Fruit fly (Drosophila melanogaster): Measurements from ENCODE around the gene TfIIFalpha.
A peak's percentile ranks its signal among the peaks of the same experiment; 100 is the strongest.

The TfIIFalpha gene

DNA sequence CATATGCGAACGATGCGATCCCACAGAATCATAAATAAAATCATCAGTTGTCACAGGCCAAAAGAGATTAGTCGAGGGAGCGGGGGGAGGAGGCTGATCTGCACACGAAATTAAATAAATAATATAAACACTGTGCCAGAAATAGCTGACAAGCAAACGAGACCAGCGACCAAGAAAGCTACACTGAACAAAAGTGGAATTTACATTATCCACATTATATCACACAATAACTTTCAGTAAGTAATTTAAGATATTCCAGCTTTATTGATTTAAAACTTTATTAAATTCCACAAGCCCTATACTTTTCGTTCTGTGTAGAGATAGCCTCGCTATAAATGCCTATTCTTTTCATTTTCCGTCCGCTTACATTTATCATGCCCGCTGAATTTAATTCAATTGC, 23.9 kb downstream of the TfIIFalpha start (continued):
- no peak; the same call in 1 of the 2 replicates for TF ChIP-seq CG16779 (GFP tag; IDR thresholded peaks at IDR 0.05)
- TF ChIP-seq gfzf (GFP tag; optimal IDR thresholded peaks at IDR 0.05): no peak
- TF ChIP-seq salm (tag; optimal IDR thresholded peaks at IDR 0.05): peak; percentile 59
- peak in 1 of 3 experiments; percentile 60 for TF ChIP-seq lola (GFP tag; optimal IDR thresholded peaks at IDR 0.05)
- TF ChIP-seq CG16813 (GFP tag; IDR thresholded peaks at IDR 0.05; ENCODE audit: partially characterized antibody): no peak
- TF ChIP-seq trh (GFP tag; optimal IDR thresholded peaks at IDR 0.05): peak; percentile 74
- no peak for TF ChIP-seq Tbp (GFP tag; optimal IDR thresholded peaks at IDR 0.05)
- peak; percentile 62 for TF ChIP-seq CG10267 (tag; optimal IDR thresholded peaks at IDR 0.05)
- TF ChIP-seq CG1603 (tag; optimal IDR thresholded peaks at IDR 0.05): peak; percentile 71
- TF ChIP-seq oc (tag; optimal IDR thresholded peaks at IDR 0.05): peak; percentile 84
- peak; percentile 91 for TF ChIP-seq Rfx (GFP tag; IDR thresholded peaks at IDR 0.05)
- peak; percentile 87 for TF ChIP-seq ara (GFP tag; IDR thresholded peaks at IDR 0.05)
- TF ChIP-seq vvl (GFP tag; IDR thresholded peaks at IDR 0.05): peak; percentile 94
- TF ChIP-seq CG2199 (GFP tag; IDR thresholded peaks at IDR 0.05): 0 out of 3 replicates have a peak, but pooled peaks have one; percentile 27
- TF ChIP-seq CG12391 (tag; optimal IDR thresholded peaks at IDR 0.05): peak; percentile 86
- TF ChIP-seq rib (GFP tag; IDR thresholded peaks at IDR 0.05): no peak; the same call in 1 of the 2 replicates
- TF ChIP-seq MESR4 (GFP tag; optimal IDR thresholded peaks at IDR 0.05): no peak
- TF ChIP-seq Ssrp (tag; optimal IDR thresholded peaks at IDR 0.05): peak; percentile 74
- no peak for TF ChIP-seq CG34376 (GFP tag; optimal IDR thresholded peaks at IDR 0.05)
- peak; percentile 92 for TF ChIP-seq sens (GFP tag)
- no peak for TF ChIP-seq vnd (GFP tag; IDR thresholded peaks at IDR 0.05; ENCODE audit: partially characterized antibody)
- TF ChIP-seq CG8924 (tag; optimal IDR thresholded peaks at IDR 0.05): peak; percentile 83
- TF ChIP-seq ranshi (GFP tag; IDR thresholded peaks at IDR 0.05): peak; percentile 86
- peak; percentile 89 for TF ChIP-seq Ada2b (GFP tag; IDR thresholded peaks at IDR 0.05)
- peak; percentile 73 for TF ChIP-seq CG7372 (GFP tag; IDR thresholded peaks at IDR 0.05)
- peak; percentile 28 for TF ChIP-seq CG1792 (GFP tag; optimal IDR thresholded peaks at IDR 0.05)
- peak; percentile 86; the same call in 1 of the 2 replicates for TF ChIP-seq CG14441 (GFP tag; IDR thresholded peaks at IDR 0.05)
- TF ChIP-seq CG2120 (GFP tag; optimal IDR thresholded peaks at IDR 0.05): peak; percentile 87
- TF ChIP-seq Ravus (GFP tag; IDR thresholded peaks at IDR 0.05): peak; percentile 69
- peak; percentile 64 for TF ChIP-seq CHES-1-like (GFP tag; optimal IDR thresholded peaks at IDR 0.05)
- TF ChIP-seq NC2β (GFP tag; optimal IDR thresholded peaks at IDR 0.05): peak; percentile 58
- TF ChIP-seq Rx (GFP tag; IDR thresholded peaks at IDR 0.05): peak; percentile 72
- peak; percentile 63 for TF ChIP-seq zf30C (GFP tag; optimal IDR thresholded peaks at IDR 0.05)
- peak; percentile 67 for TF ChIP-seq dmrt11E (tag; optimal IDR thresholded peaks at IDR 0.05)
- peak; percentile 67 for TF ChIP-seq slou (GFP tag; optimal IDR thresholded peaks at IDR 0.05)
- TF ChIP-seq Gsc (GFP tag; IDR thresholded peaks at IDR 0.05): no peak
- TF ChIP-seq Vsx1 (GFP tag; optimal IDR thresholded peaks at IDR 0.05): peak; percentile 71
- TF ChIP-seq tx (GFP tag; optimal IDR thresholded peaks at IDR 0.05): peak; percentile 71
- peak; percentile 73 for TF ChIP-seq CG13775 (GFP tag; optimal IDR thresholded peaks at IDR 0.05)
- TF ChIP-seq sc (optimal IDR thresholded peaks at IDR 0.05): no peak
- peak; percentile 52 for TF ChIP-seq sc (GFP tag; optimal IDR thresholded peaks at IDR 0.05)
- no peak; the same call in 1 of the 2 replicates for TF ChIP-seq CG9215 (GFP tag; IDR thresholded peaks at IDR 0.05)
- TF ChIP-seq peb (GFP tag; IDR thresholded peaks at IDR 0.05): peak; percentile 37; the same call in 1 of the 2 replicates
- TF ChIP-seq esg (GFP tag; conservative IDR thresholded peaks at IDR 0.05): peak; percentile 87
- TF ChIP-seq CG18262 (tag; optimal IDR thresholded peaks at IDR 0.05): peak; percentile 80
- TF ChIP-seq CG18599 (GFP tag; optimal IDR thresholded peaks at IDR 0.05): peak; percentile 80
- peak in 1 of 2 experiments; percentile 46 for TF ChIP-seq Eip74EF (GFP tag; optimal IDR thresholded peaks at IDR 0.05)
- no peak; the same call in 1 of the 2 replicates for TF ChIP-seq klu (GFP tag; IDR thresholded peaks at IDR 0.05)
- TF ChIP-seq CG33213 (GFP tag; optimal IDR thresholded peaks at IDR 0.05): peak; percentile 51
- peak; percentile 77 for TF ChIP-seq Asciz (GFP tag; optimal IDR thresholded peaks at IDR 0.05)
- peak; percentile 83 for TF ChIP-seq lilli (GFP tag; optimal IDR thresholded peaks at IDR 0.05)

Measured in whole organism, embryonic.